Comparison of ENCODE assay signal across 4 worm cellular contexts in genomic region chrX:2347962-2348361, ce11.
TF ChIP-seq lines count a peak whose summit lies in the region.

No protein-coding gene starts in this region.

TF ChIP-seq in whole organism, L1 larva, 84 proteins besides CTCF, POLR2A, EP300 and RAD21 (continues in another document):
- TF ChIP-seq ama-1 (optimal IDR thresholded peaks at IDR 0.05; lab: Kevin White, UChicago) = no peak
- TF ChIP-seq ets-5 (GFP tag; IDR thresholded peaks at IDR 0.05; lab: Robert Waterston, UW) = no peak
- no peak for TF ChIP-seq vab-15 (tag; optimal IDR thresholded peaks at IDR 0.05; lab: Kevin White, UChicago)
- peak; percentile 88 for TF ChIP-seq mef-2 (tag; optimal IDR thresholded peaks at IDR 0.05; lab: Kevin White, UChicago)
- peak; percentile 38 for TF ChIP-seq egl-13 (tag; optimal IDR thresholded peaks at IDR 0.05; lab: Kevin White, UChicago)
- no peak for TF ChIP-seq efl-3 (GFP tag; optimal IDR thresholded peaks at IDR 0.05; lab: Kevin White, UChicago)
- TF ChIP-seq ceh-90 (tag; optimal IDR thresholded peaks at IDR 0.05; lab: Kevin White, UChicago) = no peak
- no peak for TF ChIP-seq nhr-84 (tag; optimal IDR thresholded peaks at IDR 0.05; lab: Kevin White, UChicago)
- no peak for TF ChIP-seq mdl-1 (tag; optimal IDR thresholded peaks at IDR 0.05; lab: Kevin White, UChicago)
- no peak for TF ChIP-seq ztf-11 (tag; optimal IDR thresholded peaks at IDR 0.05; lab: Kevin White, UChicago)
- no peak for TF ChIP-seq nhr-90 (tag; optimal IDR thresholded peaks at IDR 0.05; lab: Kevin White, UChicago; ENCODE audit: poor library complexity)
- peak; percentile 34 for TF ChIP-seq nhr-20 (tag; optimal IDR thresholded peaks at IDR 0.05; lab: Kevin White, UChicago)
- TF ChIP-seq mab-9 (GFP tag; IDR thresholded peaks at IDR 0.05; lab: Robert Waterston, UW) = no peak
- peak; percentile 72 for TF ChIP-seq lin-39 (tag; optimal IDR thresholded peaks at IDR 0.05; lab: Kevin White, UChicago)
- peak; percentile 61 for TF ChIP-seq nhr-19 (GFP tag; conservative IDR thresholded peaks at IDR 0.05; lab: Robert Waterston, UW)
- TF ChIP-seq nhr-71 (tag; optimal IDR thresholded peaks at IDR 0.05; lab: Kevin White, UChicago) = peak; percentile 85
- TF ChIP-seq sptf-1 (tag; optimal IDR thresholded peaks at IDR 0.05; lab: Kevin White, UChicago) = no peak
- no peak for TF ChIP-seq hpl-2 (GFP tag; optimal IDR thresholded peaks at IDR 0.05; lab: Kevin White, UChicago)
- TF ChIP-seq lir-3 (tag; optimal IDR thresholded peaks at IDR 0.05; lab: Kevin White, UChicago; ENCODE audit: poor library complexity) = peak; percentile 14
- TF ChIP-seq hlh-17 (GFP tag; optimal IDR thresholded peaks at IDR 0.05; lab: Kevin White, UChicago; ENCODE audit: borderline replicate concordance) = no peak
- TF ChIP-seq unc-130 (tag; optimal IDR thresholded peaks at IDR 0.05; lab: Kevin White, UChicago) = no peak
- no peak for TF ChIP-seq hlh-4 (tag; optimal IDR thresholded peaks at IDR 0.05; lab: Kevin White, UChicago)
- no peak for TF ChIP-seq elt-3 (tag; optimal IDR thresholded peaks at IDR 0.05; lab: Kevin White, UChicago)
- TF ChIP-seq sox-4 (tag; optimal IDR thresholded peaks at IDR 0.05; lab: Kevin White, UChicago) = no peak

TF ChIP-seq in whole organism, L2 larva, 48 proteins besides CTCF, POLR2A, EP300 and RAD21:
- no peak for TF ChIP-seq sem-4 (tag; optimal IDR thresholded peaks at IDR 0.05; lab: Kevin White, UChicago)
- TF ChIP-seq nhr-129 (tag; optimal IDR thresholded peaks at IDR 0.05; lab: Kevin White, UChicago) = peak; percentile 63

TF ChIP-seq in whole organism, late embryonic, 69 proteins besides CTCF, POLR2A, EP300 and RAD21:
- TF ChIP-seq unc-55 (GFP tag; optimal IDR thresholded peaks at IDR 0.05; lab: Kevin White, UChicago) (peak; percentile 47), ceh-18 (tag; optimal IDR thresholded peaks at IDR 0.05; lab: Kevin White, UChicago) (peak; percentile 8), nfya-1 (tag; optimal IDR thresholded peaks at IDR 0.05; lab: Kevin White, UChicago) (no peak)

TF ChIP-seq in whole organism, mixed stage, embryonic, 35 proteins besides CTCF, POLR2A, EP300 and RAD21:
- TF ChIP-seq unc-120 (tag; optimal IDR thresholded peaks at IDR 0.05; lab: Kevin White, UChicago; ENCODE audit: poor library complexity, severe bottlenecking) (peak; percentile 16), unc-62 (GFP tag; optimal IDR thresholded peaks at IDR 0.05; lab: Kevin White, UChicago) (peak; percentile 80), nhr-28 (tag; optimal IDR thresholded peaks at IDR 0.05; lab: Kevin White, UChicago) (no peak)

Comparison
In these comparisons a context has a peak if more than half of its experiments do, and no peak if none do; other contexts are left out.
1. Of the 10 proteins assayed by ChIP-seq in both whole organism, L1 larva and whole organism, late embryonic: peak only in whole organism, L1 larva: pag-3 and rnt-1; only in whole organism, late embryonic: none; in both: none; in neither: 8.